Fruit fly (Drosophila melanogaster): ENCODE measurements around the gene CG42323.

DNA sequence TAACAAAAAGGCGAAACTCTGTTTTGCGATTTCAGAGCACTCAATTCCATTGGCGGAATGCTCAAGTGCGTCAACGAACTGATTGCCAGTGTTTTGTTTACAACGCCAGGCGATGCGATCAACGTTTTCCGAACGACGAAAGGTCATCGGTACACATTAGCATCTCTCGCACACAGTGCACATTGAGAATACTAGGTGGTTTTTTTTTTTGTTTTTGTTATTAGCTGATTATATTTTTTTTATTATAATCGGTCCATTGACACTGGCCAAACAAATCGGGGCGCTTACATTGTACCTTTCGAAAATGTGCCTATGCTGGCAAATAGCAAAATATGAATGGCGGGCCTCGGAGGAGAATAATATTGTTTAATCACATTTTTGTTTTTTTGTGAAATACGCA lies 27.1 kb upstream of the CG42323 start:
- TF ChIP-seq psq (optimal IDR thresholded peaks at IDR 0.05) (no peak), Sin3A (optimal IDR thresholded peaks at IDR 0.05) (no peak), h (optimal IDR thresholded peaks at IDR 0.05) (no peak), insv (optimal IDR thresholded peaks at IDR 0.05) (no peak)
